Fruit fly (Drosophila melanogaster): Measurements from ENCODE around the gene CG13950.

The CG13950 gene

dm6 chr2L:819315-820032 is 40.5 kb upstream of the CG13950 start, which contains the start of the genes PGAP2 and Clp (continued):
- peak; percentile 34 for TF ChIP-seq pzg (GFP tag; optimal IDR thresholded peaks at IDR 0.05)
- TF ChIP-seq Eip74EF (GFP tag; optimal IDR thresholded peaks at IDR 0.05) = no peak
- peak; percentile 76 for TF ChIP-seq CG6689 (GFP tag; IDR thresholded peaks at IDR 0.05)
- TF ChIP-seq grau (tag; optimal IDR thresholded peaks at IDR 0.05) = peak; percentile 79
- peak; percentile 49 for TF ChIP-seq slou (GFP tag; optimal IDR thresholded peaks at IDR 0.05)
- TF ChIP-seq nerfin-2 (GFP tag; IDR thresholded peaks at IDR 0.05; ENCODE audit: partially characterized antibody) = no peak
- peak; percentile 89 for TF ChIP-seq Med (GFP tag)
- TF ChIP-seq Hsf (GFP tag; optimal IDR thresholded peaks at IDR 0.05) = peak; percentile 72
- TF ChIP-seq CG16813 (GFP tag; IDR thresholded peaks at IDR 0.05; ENCODE audit: partially characterized antibody) = peak; percentile 54
- TF ChIP-seq CG14965 (GFP tag; optimal IDR thresholded peaks at IDR 0.05; ENCODE audit: borderline replicate concordance) = no peak
- TF ChIP-seq lab (GFP tag; optimal IDR thresholded peaks at IDR 0.05) = no peak
- peak; percentile 46; the same call in 1 of the 2 replicates for TF ChIP-seq CG11247 (GFP tag; IDR thresholded peaks at IDR 0.05)
- no peak for TF ChIP-seq psq (GFP tag; optimal IDR thresholded peaks at IDR 0.05)
- peak; percentile 36; the same call in 1 of the 2 replicates for TF ChIP-seq Nf-YA (GFP tag; IDR thresholded peaks at IDR 0.05)
- TF ChIP-seq vfl (GFP tag; optimal IDR thresholded peaks at IDR 0.05) = peak; percentile 17
- TF ChIP-seq CG17568 (GFP tag; optimal IDR thresholded peaks at IDR 0.05) = no peak
- TF ChIP-seq z (GFP tag; IDR thresholded peaks at IDR 0.05) = no peak
- TF ChIP-seq grn (GFP tag; optimal IDR thresholded peaks at IDR 0.05) = no peak
- no peak for TF ChIP-seq CG10565 (GFP tag; optimal IDR thresholded peaks at IDR 0.05)
- TF ChIP-seq pros (GFP tag; optimal IDR thresholded peaks at IDR 0.05) = no peak
- TF ChIP-seq inv (GFP tag; IDR thresholded peaks at IDR 0.05; ENCODE audit: partially characterized antibody) = no peak
- TF ChIP-seq Doc2 (GFP tag; IDR thresholded peaks at IDR 0.05) = no peak
- peak; percentile 7; the same call in 1 of the 2 replicates for TF ChIP-seq tna (GFP tag; IDR thresholded peaks at IDR 0.05; ENCODE audit: partially characterized antibody)
- TF ChIP-seq Bgb (GFP tag; IDR thresholded peaks at IDR 0.05; ENCODE audit: partially characterized antibody) = no peak
- peak in 1 of 2 experiments; percentile 11 for TF ChIP-seq Hr51 (GFP tag; optimal IDR thresholded peaks at IDR 0.05)
- TF ChIP-seq Fer1 (GFP tag; optimal IDR thresholded peaks at IDR 0.05) = peak; percentile 51
- TF ChIP-seq CG11504 (tag; optimal IDR thresholded peaks at IDR 0.05) = peak; percentile 80
- no peak for TF ChIP-seq fru (optimal IDR thresholded peaks at IDR 0.05)
- TF ChIP-seq Hand (GFP tag; optimal IDR thresholded peaks at IDR 0.05) = no peak
- no peak for TF ChIP-seq BtbVII (GFP tag; optimal IDR thresholded peaks at IDR 0.05)
- TF ChIP-seq CG31365 (tag; optimal IDR thresholded peaks at IDR 0.05) = no peak
- TF ChIP-seq ranshi (GFP tag; IDR thresholded peaks at IDR 0.05) = peak; percentile 69
- TF ChIP-seq nom (GFP tag; optimal IDR thresholded peaks at IDR 0.05) = peak; percentile 3
- no peak for TF ChIP-seq chm (GFP tag; IDR thresholded peaks at IDR 0.05)
- no peak for TF ChIP-seq CG11696 (GFP tag; IDR thresholded peaks at IDR 0.05)
- no peak for TF ChIP-seq dmrt99B (tag; optimal IDR thresholded peaks at IDR 0.05)
- TF ChIP-seq CG33213 (GFP tag; optimal IDR thresholded peaks at IDR 0.05) = no peak
- TF ChIP-seq esg (GFP tag; conservative IDR thresholded peaks at IDR 0.05) = peak; percentile 79
- no peak for TF ChIP-seq cad (GFP tag; optimal IDR thresholded peaks at IDR 0.05)
- peak; percentile 83 for TF ChIP-seq H2.0 (GFP tag; IDR thresholded peaks at IDR 0.05)
- no peak for TF ChIP-seq Opbp (GFP tag; IDR thresholded peaks at IDR 0.05; ENCODE audit: partially characterized antibody)
- TF ChIP-seq rib (GFP tag; IDR thresholded peaks at IDR 0.05) = peak; percentile 20; the same call in 1 of the 2 replicates
- TF ChIP-seq MTF-1 (GFP tag; optimal IDR thresholded peaks at IDR 0.05; ENCODE audit: borderline replicate concordance) = no peak
- no peak for TF ChIP-seq CG4707 (GFP tag; optimal IDR thresholded peaks at IDR 0.05)
- peak; percentile 22 for TF ChIP-seq mirr (GFP tag; optimal IDR thresholded peaks at IDR 0.05)
- no peak for TF ChIP-seq gcm2 (GFP tag; optimal IDR thresholded peaks at IDR 0.05)
- no peak for TF ChIP-seq ash1 (GFP tag; optimal IDR thresholded peaks at IDR 0.05)
- no peak for TF ChIP-seq Dip2 (GFP tag; IDR thresholded peaks at IDR 0.05)
- TF ChIP-seq CG2875 (GFP tag; optimal IDR thresholded peaks at IDR 0.05) = no peak

Measured in whole organism, embryonic.